Worm (Caenorhabditis elegans): ENCODE measurements around the gene pzf-1.

DNA sequence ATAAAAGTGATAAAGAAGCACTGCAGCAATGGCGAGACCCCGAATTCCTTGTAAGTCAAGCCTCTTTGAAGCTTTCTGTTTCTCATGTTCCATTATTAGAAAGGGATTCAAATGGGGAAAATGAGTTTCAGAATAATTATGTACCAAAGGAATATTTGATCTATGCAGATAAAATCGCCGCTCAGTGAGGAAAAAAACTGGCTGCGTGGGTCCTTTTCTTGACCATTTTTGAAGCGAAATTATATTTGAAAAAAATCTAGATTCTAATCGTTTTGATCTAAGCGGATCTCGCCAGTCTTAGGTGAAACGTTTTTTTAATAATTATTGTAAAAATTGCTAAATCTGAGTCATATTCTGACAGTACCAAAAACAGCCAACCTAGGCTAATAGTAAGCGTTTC is 43.5 kb downstream of the pzf-1 start, which contains the start of gene oac-42:
- TF ChIP-seq ztf-29 (GFP tag; IDR thresholded peaks at IDR 0.05) (no peak), T22C8.4 (GFP tag; IDR thresholded peaks at IDR 0.05) (no peak), flt-1 (GFP tag; IDR thresholded peaks at IDR 0.05) (no peak), ref-1 (GFP tag; conservative IDR thresholded peaks at IDR 0.05) (no peak), ztf-23 (GFP tag; IDR thresholded peaks at IDR 0.05) (no peak), cog-1 (tag; optimal IDR thresholded peaks at IDR 0.05) (no peak), klf-2 (GFP tag; conservative IDR thresholded peaks at IDR 0.05) (no peak), tab-1 (GFP tag; IDR thresholded peaks at IDR 0.05) (no peak)
